Worm (Caenorhabditis elegans) whole organism, late embryonic: Measurements from ENCODE around the gene F47B8.14.

Experiments
- F13H6.1 ChIP-seq: sonication (generic microtip); optimal IDR thresholded peaks from 2 replicates; lab custom pipeline; 2016; ENCODE audit warnings: missing genetic modification characterization, missing compliant biosample characterization
- K09A11.1 ChIP-seq: sonication (generic microtip); optimal IDR thresholded peaks from 2 replicates; lab custom pipeline; 2017; ENCODE audit warnings: antibody characterized with exemption, mild to moderate bottlenecking, missing genetic modification characterization, missing compliant biosample characterization; ENCODE audit not compliant: insufficient read depth
- Y22D7AL.16 ChIP-seq: sonication (generic microtip); optimal IDR thresholded peaks from 2 replicates; lab custom pipeline; 2016; ENCODE audit warnings: missing genetic modification characterization, missing compliant biosample characterization
- ceh-19 ChIP-seq: fragments of 200-800 bp; sonication (Bioruptor generic); optimal IDR thresholded peaks from 2 replicates; lab custom pipeline; 2018; ENCODE audit warnings: mild to moderate bottlenecking, missing genetic modification characterization, missing compliant biosample characterization
- ceh-2 ChIP-seq: sonication (generic microtip); optimal IDR thresholded peaks from 2 replicates; lab custom pipeline; 2016; ENCODE audit warnings: missing genotype, missing genetic modification characterization, missing compliant biosample characterization
- ceh-24 ChIP-seq: sonication (generic microtip); optimal IDR thresholded peaks from 2 replicates; lab custom pipeline; 2016; ENCODE audit warnings: mild to moderate bottlenecking, missing genetic modification characterization, missing compliant biosample characterization
- ceh-30 ChIP-seq: fragments of 150-350 bp; optimal IDR thresholded peaks from 2 replicates; lab custom pipeline; 2014; ENCODE audit warnings: missing biosample characterization, missing genetic modification characterization
- ceh-31 ChIP-seq: sonication (generic microtip); optimal IDR thresholded peaks from 2 replicates; lab custom pipeline; 2016; ENCODE audit warnings: missing genetic modification characterization, missing compliant biosample characterization
- ceh-34 ChIP-seq: sonication (generic microtip); optimal IDR thresholded peaks from 2 replicates; lab custom pipeline; 2016; ENCODE audit warnings: mild to moderate bottlenecking, missing genetic modification characterization, missing compliant biosample characterization
- ceh-45 ChIP-seq: fragments of 200-800 bp; sonication (Bioruptor generic); IDR thresholded peaks from 2 replicates; pipeline ENCODE4 v1.3.6; 2022; ENCODE audit warnings: missing genetic modification reagents, missing genetic modification characterization, missing compliant biosample characterization
- ceh-48 ChIP-seq: sonication (generic microtip); optimal IDR thresholded peaks from 2 replicates; lab custom pipeline; 2016; ENCODE audit warnings: missing genetic modification characterization, inconsistent platforms, missing compliant biosample characterization
- ceh-6 ChIP-seq: fragments of 200-800 bp; sonication (Bioruptor generic); optimal IDR thresholded peaks from 2 replicates; lab custom pipeline; 2018; ENCODE audit warnings: mild to moderate bottlenecking, missing genetic modification characterization, missing compliant biosample characterization
- ceh-9 ChIP-seq: sonication (generic microtip); optimal IDR thresholded peaks from 2 replicates; lab custom pipeline; 2016; ENCODE audit warnings: mild to moderate bottlenecking, missing genetic modification characterization, inconsistent platforms, missing compliant biosample characterization
- dmd-4 ChIP-seq: sonication (generic microtip); optimal IDR thresholded peaks from 2 replicates; lab custom pipeline; 2016; ENCODE audit warnings: borderline replicate concordance, missing genetic modification characterization, missing compliant biosample characterization
- elt-2 ChIP-seq: sonication (generic microtip); optimal IDR thresholded peaks from 2 replicates; lab custom pipeline; 2016; ENCODE audit warnings: missing genetic modification reagents, missing genetic modification characterization, missing compliant biosample characterization
- fax-1 ChIP-seq: sonication (generic microtip); optimal IDR thresholded peaks from 2 replicates; lab custom pipeline; 2016; ENCODE audit warnings: missing genotype, missing genetic modification characterization, missing compliant biosample characterization
- fkh-10 ChIP-seq: fragments of 150-350 bp; optimal IDR thresholded peaks from 2 replicates; lab custom pipeline; 2014; ENCODE audit warnings: missing biosample characterization, missing genetic modification reagents, missing genetic modification characterization
- gmeb-2 ChIP-seq: sonication (generic microtip); optimal IDR thresholded peaks from 2 replicates; lab custom pipeline; 2016; ENCODE audit warnings: missing genetic modification characterization, inconsistent platforms, missing compliant biosample characterization
- hlh-13 ChIP-seq: fragments of 200-800 bp; sonication (Bioruptor generic); optimal IDR thresholded peaks from 2 replicates; lab custom pipeline; 2018; ENCODE audit warnings: mild to moderate bottlenecking, missing genetic modification characterization, missing compliant biosample characterization
- hlh-15 ChIP-seq: sonication (generic microtip); optimal IDR thresholded peaks from 2 replicates; lab custom pipeline; 2016; ENCODE audit warnings: missing genetic modification characterization, missing compliant biosample characterization
- hlh-6 ChIP-seq: sonication (generic microtip); optimal IDR thresholded peaks from 2 replicates; lab custom pipeline; 2016; ENCODE audit warnings: missing genotype, missing genetic modification characterization, missing compliant biosample characterization
- mec-3 ChIP-seq: sonication (generic microtip); optimal IDR thresholded peaks from 2 replicates; lab custom pipeline; 2016; ENCODE audit warnings: borderline replicate concordance, missing genetic modification characterization, missing compliant biosample characterization
- nfya-1 ChIP-seq: sonication (generic microtip); optimal IDR thresholded peaks from 2 replicates; lab custom pipeline; 2017; ENCODE audit warnings: missing genetic modification characterization, mild to moderate bottlenecking, missing compliant biosample characterization, antibody characterized with exemption, moderate library complexity
- nhr-11 ChIP-seq: fragments of 150-350 bp; optimal IDR thresholded peaks from 2 replicates; lab custom pipeline; 2014; ENCODE audit warnings: missing biosample characterization, missing genetic modification characterization
- pag-3 ChIP-seq: sonication (generic microtip); optimal IDR thresholded peaks from 2 replicates; lab custom pipeline; 2016; ENCODE audit warnings: missing compliant biosample characterization, missing genetic modification characterization, borderline replicate concordance
- pat-9 ChIP-seq: fragments of 200-800 bp; sonication (Bioruptor generic); optimal IDR thresholded peaks from 2 replicates; lab custom pipeline; 2018; ENCODE audit warnings: mild to moderate bottlenecking, missing genetic modification characterization, moderate library complexity, missing compliant biosample characterization
- pha-4 ChIP-seq: fragments of 150-350 bp; optimal IDR thresholded peaks from 2 replicates; lab custom pipeline; 2018; ENCODE audit warnings: missing biosample characterization, missing genetic modification reagents, missing genetic modification characterization
- pqm-1 ChIP-seq: sonication (generic microtip); optimal IDR thresholded peaks from 2 replicates; lab custom pipeline; 2016; ENCODE audit warnings: missing genetic modification characterization, missing compliant biosample characterization
- pros-1 ChIP-seq: fragments of 150-350 bp; optimal IDR thresholded peaks from 2 replicates; lab custom pipeline; 2014; ENCODE audit warnings: missing biosample characterization, missing genetic modification reagents, missing genetic modification characterization
- sdc-2 ChIP-seq: sonication (generic microtip); optimal IDR thresholded peaks from 2 replicates; lab custom pipeline; 2016; ENCODE audit warnings: missing genotype, missing genetic modification characterization, missing compliant biosample characterization
- tbx-7 ChIP-seq: sonication (generic microtip); optimal IDR thresholded peaks from 2 replicates; lab custom pipeline; 2016; ENCODE audit warnings: missing genotype, missing genetic modification characterization, missing compliant biosample characterization
- unc-3 ChIP-seq, 2 experiments: fragments of 200-800 bp in 1 of 2; sonication (Bioruptor generic) in 1 of 2; sonication (generic microtip) in 1 of 2; conservative IDR thresholded peaks in 1 of 2; optimal IDR thresholded peaks in 1 of 2; 2 replicates each; pipeline versions ENCODE4 v1.3.6 to Lab custom; 2016 to 2022; ENCODE audit warnings: missing compliant biosample characterization in 2 of 2, missing genetic modification characterization in 2 of 2, missing genetic modification reagents in 1 of 2
- unc-55 ChIP-seq: sonication (generic microtip); optimal IDR thresholded peaks from 2 replicates; lab custom pipeline; 2017; ENCODE audit warnings: missing biosample characterization, missing genetic modification reagents, missing genetic modification characterization
- unc-86 ChIP-seq: sonication (generic microtip); optimal IDR thresholded peaks from 2 replicates; lab custom pipeline; 2016; ENCODE audit warnings: missing genetic modification characterization, missing compliant biosample characterization
- zip-5 ChIP-seq: sonication (generic microtip); optimal IDR thresholded peaks from 2 replicates; lab custom pipeline; 2016; ENCODE audit warnings: missing genetic modification characterization, missing compliant biosample characterization

F47B8.14 gene

DNA sequence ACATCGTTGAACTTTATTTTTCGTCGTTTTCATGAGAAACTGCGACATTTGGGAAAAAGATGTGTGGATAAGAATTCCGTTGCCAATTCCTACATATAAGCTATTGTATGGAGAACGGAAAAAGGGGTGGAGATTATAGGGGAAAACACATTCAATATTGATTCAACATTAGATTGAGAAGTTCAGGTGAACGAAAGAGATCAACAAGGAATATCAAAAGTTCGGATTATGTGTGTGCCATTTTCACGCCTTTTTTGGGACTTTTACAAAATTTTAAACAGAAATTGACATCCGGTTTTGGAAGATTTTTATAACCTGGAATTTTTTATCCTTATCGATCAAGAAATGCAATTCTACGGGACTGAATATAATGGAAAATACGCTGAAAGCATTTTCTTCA is 7.4 kb downstream of the F47B8.14 start, which contains the start of gene F47B8.5:
F47B8.5 (minus strand) TSS at position 101 of the 400 bp plus-strand sequence.
- TF ChIP-seq fax-1 (tag; lab: Kevin White, UChicago) (no peak), fkh-10 (no peak), unc-55 (no peak), ceh-45 (GFP tag; lab: Robert Waterston, UW) (no peak), ceh-9 (tag; lab: Kevin White, UChicago) (no peak), mec-3 (tag; lab: Kevin White, UChicago) (no peak), pros-1 (tag; lab: Kevin White, UChicago) (no peak), ceh-24 (tag; lab: Kevin White, UChicago) (no peak), pqm-1 (no peak), pat-9 (tag; lab: Kevin White, UChicago) (no peak)

- TF ChIP-seq nhr-11 (tag; lab: Kevin White, UChicago): no peak
- no peak for TF ChIP-seq dmd-4 (tag; lab: Kevin White, UChicago)
- TF ChIP-seq ceh-34: no peak
- no peak for TF ChIP-seq hlh-13 (GFP tag; lab: Kevin White, UChicago)
- TF ChIP-seq elt-2: no peak
- TF ChIP-seq pros-1 (tag; lab: Kevin White, UChicago): no peak
- no peak for TF ChIP-seq Y22D7AL.16 (tag; lab: Kevin White, UChicago)
- no peak for TF ChIP-seq ceh-45 (GFP tag; lab: Robert Waterston, UW)
- no peak for TF ChIP-seq F13H6.1 (tag; lab: Kevin White, UChicago)
Observed at ce11 chrV:14328806-14329205, 8.5 kb downstream of the F47B8.14 start, which contains the start of gene pepm-1. Gene pepm-1, plus strand, starts transcription at chrV:14329106.

DNA sequence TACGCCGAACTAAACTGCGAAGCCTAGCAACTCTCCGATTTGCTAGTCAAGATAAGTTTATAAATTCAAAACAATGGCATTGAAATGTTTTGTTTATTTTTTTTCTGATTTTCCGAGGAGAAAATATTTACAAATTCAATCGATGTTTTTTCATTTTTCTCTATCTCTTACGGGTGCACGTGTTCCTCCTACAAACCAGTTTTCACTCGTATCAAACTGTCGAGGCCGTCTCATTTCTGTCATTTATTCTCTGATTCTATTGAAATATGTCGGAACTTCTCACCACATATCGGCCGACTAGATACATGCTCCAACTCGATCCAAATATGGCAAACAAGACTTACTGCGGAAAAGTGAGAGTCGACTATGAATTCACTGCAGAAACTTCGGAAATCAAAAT is 11.1 kb downstream of the F47B8.14 start, which contains the start of gene F47B8.8:
F47B8.8 (plus strand) TSS at position 257 of the 400 bp plus-strand sequence.
- TF ChIP-seq tbx-7 (no peak), ceh-2 (tag; lab: Kevin White, UChicago) (no peak), unc-86 (tag; lab: Kevin White, UChicago) (no peak), pag-3 (tag; lab: Kevin White, UChicago) (no peak), hlh-15 (tag; lab: Kevin White, UChicago) (no peak)
- TF ChIP-seq, all 69 proteins: peak for 0

- TF ChIP-seq hlh-6 (tag; lab: Kevin White, UChicago) (no peak), ceh-2 (tag; lab: Kevin White, UChicago) (no peak), mec-3 (tag; lab: Kevin White, UChicago) (no peak), pha-4 (tag; lab: Kevin White, UChicago) (no peak), zip-5 (tag; lab: Kevin White, UChicago) (no peak), ceh-45 (GFP tag; lab: Robert Waterston, UW) (no peak), nfya-1 (tag; lab: Kevin White, UChicago) (no peak), sdc-2 (tag; lab: Kevin White, UChicago) (no peak), ceh-48 (tag; lab: Kevin White, UChicago) (no peak), ceh-24 (tag; lab: Kevin White, UChicago) (no peak), ceh-6 (GFP tag; lab: Kevin White, UChicago) (no peak), K09A11.1 (tag; lab: Kevin White, UChicago) (no peak), elt-2 (no peak), unc-55 (no peak)
Observed at ce11 chrV:14333116-14333515, 12.8 kb downstream of the F47B8.14 start, which contains the start of gene srm-4. Gene srm-4, plus strand, starts transcription at chrV:14333416.

ce11 chrV:14334901-14335300 is 14.6 kb downstream of the F47B8.14 start, which contains the start of gene srm-5:
Gene srm-5, plus strand, starts transcription at chrV:14335201.
- TF ChIP-seq tbx-7 (no peak), unc-3 (GFP tag; conservative IDR thresholded peaks at IDR 0.05; lab: Robert Waterston, UW) (no peak), unc-3 (tag; optimal IDR thresholded peaks at IDR 0.05; lab: Kevin White, UChicago) (no peak), gmeb-2 (no peak), ceh-30 (tag; lab: Kevin White, UChicago) (no peak), ceh-45 (GFP tag; lab: Robert Waterston, UW) (no peak), ceh-24 (tag; lab: Kevin White, UChicago) (no peak), ceh-19 (GFP tag; lab: Kevin White, UChicago) (no peak), Y22D7AL.16 (tag; lab: Kevin White, UChicago) (no peak), ceh-31 (no peak), ceh-2 (tag; lab: Kevin White, UChicago) (no peak)
